Fruit fly (Drosophila melanogaster): Measurements from ENCODE around the gene Pus1.
A peak's percentile ranks its signal among the peaks of the same experiment; 100 is the strongest.

Gene Pus1

DNA sequence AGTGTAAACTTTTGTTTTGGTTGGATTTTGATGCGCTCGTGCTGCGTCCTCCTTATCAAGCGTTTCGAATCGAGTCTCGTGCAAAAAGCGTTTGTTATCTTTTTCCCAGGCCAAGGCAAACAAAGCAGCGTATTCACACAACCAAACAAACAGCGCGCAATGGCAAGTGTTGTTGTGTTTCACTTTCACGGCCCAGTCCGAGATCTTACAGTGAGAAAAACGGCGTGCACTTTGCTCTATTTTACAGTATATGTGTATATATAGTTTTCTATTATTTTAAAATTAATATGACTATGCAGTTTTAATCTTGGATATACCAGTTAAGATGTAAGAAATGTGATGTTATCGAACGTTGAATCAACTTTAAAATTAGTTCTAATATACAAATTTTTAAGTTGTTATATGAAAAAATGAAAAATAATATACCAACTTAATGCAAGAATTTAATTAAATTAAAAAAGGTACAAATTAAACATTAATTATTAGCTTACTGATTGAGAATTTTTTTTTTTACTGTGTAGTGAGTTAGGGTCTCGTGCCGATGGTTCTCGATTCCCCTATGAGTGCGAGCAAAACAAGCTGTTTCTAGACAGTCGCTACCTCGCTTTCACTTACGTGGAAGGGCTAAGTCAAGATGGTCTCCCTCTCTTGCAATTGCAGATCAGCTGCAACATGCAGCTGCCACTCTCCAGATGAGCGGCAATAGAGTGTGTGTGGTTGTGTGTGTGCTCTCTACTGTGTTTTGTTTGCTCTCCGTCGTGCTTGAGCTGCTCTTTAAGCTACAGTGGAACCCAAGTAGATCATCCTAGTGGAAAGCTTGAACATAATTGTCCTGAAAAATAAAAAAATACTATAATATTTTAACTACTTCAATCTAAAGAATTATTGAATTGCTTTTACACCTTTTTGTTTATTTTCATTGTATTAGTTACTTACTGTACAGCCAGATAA lies 2.0 kb upstream of the Pus1 start (continued):
- TF ChIP-seq CG3281 (GFP tag; optimal IDR thresholded peaks at IDR 0.05) (peak; percentile 79), B-H1 (GFP tag; IDR thresholded peaks at IDR 0.05) (peak; percentile 10; the same call in 2 of the 3 replicates), emc (GFP tag; optimal IDR thresholded peaks at IDR 0.05) (no peak), tna (GFP tag; IDR thresholded peaks at IDR 0.05; ENCODE audit: partially characterized antibody) (no peak), fd3F (GFP tag; optimal IDR thresholded peaks at IDR 0.05) (peak; percentile 72), CG12219 (GFP tag; optimal IDR thresholded peaks at IDR 0.05) (peak; percentile 41), CG10366 (GFP tag; IDR thresholded peaks at IDR 0.05) (peak; percentile 71), Adf1 (GFP tag; IDR thresholded peaks at IDR 0.05) (no peak; the same call in 1 of the 2 replicates), HLHmδ (GFP tag; optimal IDR thresholded peaks at IDR 0.05) (peak; percentile 78), pum (GFP tag; optimal IDR thresholded peaks at IDR 0.05) (no peak), Sry-β (GFP tag; optimal IDR thresholded peaks at IDR 0.05) (peak; percentile 29), CG14014 (GFP tag; IDR thresholded peaks at IDR 0.05) (peak; percentile 68), Doc2 (GFP tag; IDR thresholded peaks at IDR 0.05) (0 out of 2 replicates have a peak, but pooled peaks have one; percentile 14), eyg (GFP tag; optimal IDR thresholded peaks at IDR 0.05) (no peak), hbn (GFP tag; IDR thresholded peaks at IDR 0.05; ENCODE audit: partially characterized antibody) (no peak), caup (GFP tag; optimal IDR thresholded peaks at IDR 0.05; ENCODE audit: severe bottlenecking) (peak; percentile 75), bsh (GFP tag; optimal IDR thresholded peaks at IDR 0.05) (peak; percentile 79 to 95), BEAF-32 (GFP tag; optimal IDR thresholded peaks at IDR 0.05) (no peak), gce (GFP tag; IDR thresholded peaks at IDR 0.05) (peak; percentile 74), CG13287 (GFP tag; IDR thresholded peaks at IDR 0.05; ENCODE audit: partially characterized antibody) (no peak), Ptx1 (GFP tag; IDR thresholded peaks at IDR 0.05) (peak; percentile 89), jigr1 (GFP tag; IDR thresholded peaks at IDR 0.05) (peak; percentile 59; the same call in 1 of the 3 replicates), ara (GFP tag; IDR thresholded peaks at IDR 0.05) (peak; percentile 55), ind (GFP tag; optimal IDR thresholded peaks at IDR 0.05) (peak; percentile 76), CG9609 (GFP tag; optimal IDR thresholded peaks at IDR 0.05) (no peak), chn (GFP tag; optimal IDR thresholded peaks at IDR 0.05) (no peak), chif (GFP tag; optimal IDR thresholded peaks at IDR 0.05) (peak in 1 of 2 experiments; percentile 21), fru (optimal IDR thresholded peaks at IDR 0.05) (no peak), CG8290 (GFP tag; optimal IDR thresholded peaks at IDR 0.05) (peak; percentile 65), CG8290 (tag; optimal IDR thresholded peaks at IDR 0.05) (peak; percentile 11 to 25), zf30C (GFP tag; optimal IDR thresholded peaks at IDR 0.05) (peak; percentile 93), CG31365 (tag; optimal IDR thresholded peaks at IDR 0.05) (no peak), gsb-n (tag; optimal IDR thresholded peaks at IDR 0.05) (peak; percentile 98), C15 (GFP tag; IDR thresholded peaks at IDR 0.05) (no peak), Gug (GFP tag; IDR thresholded peaks at IDR 0.05) (peak; percentile 58; the same call in 2 of the 4 replicates), E2f2 (GFP tag; IDR thresholded peaks at IDR 0.05) (peak; percentile 53; the same call in 1 of the 2 replicates), CG10209 (GFP tag; optimal IDR thresholded peaks at IDR 0.05) (peak; percentile 87), CHES-1-like (GFP tag; optimal IDR thresholded peaks at IDR 0.05) (no peak), CTCF (GFP tag; optimal IDR thresholded peaks at IDR 0.05) (peak; percentile 37), yki (optimal IDR thresholded peaks at IDR 0.05) (peak; percentile 20), ttk (GFP tag; IDR thresholded peaks at IDR 0.05) (peak; percentile 81), CG9932 (GFP tag; IDR thresholded peaks at IDR 0.05) (no peak), pros (GFP tag; optimal IDR thresholded peaks at IDR 0.05) (peak; percentile 79), unpg (GFP tag; optimal IDR thresholded peaks at IDR 0.05) (peak; percentile 94), al (GFP tag; IDR thresholded peaks at IDR 0.05) (peak; percentile 43; the same call in 1 of the 2 replicates), CG4404 (GFP tag; IDR thresholded peaks at IDR 0.05) (peak; percentile 81), CG6272 (GFP tag; IDR thresholded peaks at IDR 0.05) (peak; percentile 63), CG1647 (GFP tag; optimal IDR thresholded peaks at IDR 0.05) (peak; percentile 25), CG1832 (GFP tag; optimal IDR thresholded peaks at IDR 0.05) (peak; percentile 59), Hmr (GFP tag; optimal IDR thresholded peaks at IDR 0.05) (peak; percentile 84)

All from whole organism, embryonic.